Fruit fly (Drosophila melanogaster): ENCODE data around the gene Gss1.

The Gss1 gene

DNA sequence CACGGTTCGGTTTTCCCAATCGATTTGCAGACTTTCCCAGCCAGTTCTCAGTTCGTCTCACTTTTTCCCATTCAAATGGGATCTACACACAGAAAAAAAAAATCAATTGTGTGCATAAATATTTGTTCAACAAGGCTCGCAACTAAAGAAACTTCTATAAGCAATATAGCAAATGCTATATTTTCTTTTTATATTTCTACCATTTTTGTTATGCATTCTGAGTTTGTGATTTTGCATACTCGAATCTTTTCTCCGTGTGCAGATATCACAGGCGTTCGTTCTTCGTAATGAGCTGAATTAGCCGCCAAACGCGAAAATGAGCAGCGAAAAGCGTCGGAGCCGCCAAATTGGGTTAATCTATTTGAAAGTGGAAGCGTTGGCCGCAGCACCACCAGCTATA is 26.6 kb downstream of the Gss1 start (continued):
- no peak for TF ChIP-seq Ets21C (GFP tag; optimal IDR thresholded peaks at IDR 0.05)
- no peak for TF ChIP-seq CG8319 (GFP tag; optimal IDR thresholded peaks at IDR 0.05)
- TF ChIP-seq CG3032 (tag; optimal IDR thresholded peaks at IDR 0.05): no peak
- TF ChIP-seq Hr39 (GFP tag; optimal IDR thresholded peaks at IDR 0.05): no peak
- TF ChIP-seq fd85E (GFP tag; optimal IDR thresholded peaks at IDR 0.05): no peak
- TF ChIP-seq CG9139 (GFP tag; optimal IDR thresholded peaks at IDR 0.05): no peak
- TF ChIP-seq net (GFP tag; optimal IDR thresholded peaks at IDR 0.05): no peak
- TF ChIP-seq CG10631 (GFP tag; optimal IDR thresholded peaks at IDR 0.05): no peak
- TF ChIP-seq CG7368 (GFP tag; optimal IDR thresholded peaks at IDR 0.05): no peak
- TF ChIP-seq pdm3 (GFP tag; optimal IDR thresholded peaks at IDR 0.05): no peak

DNA sequence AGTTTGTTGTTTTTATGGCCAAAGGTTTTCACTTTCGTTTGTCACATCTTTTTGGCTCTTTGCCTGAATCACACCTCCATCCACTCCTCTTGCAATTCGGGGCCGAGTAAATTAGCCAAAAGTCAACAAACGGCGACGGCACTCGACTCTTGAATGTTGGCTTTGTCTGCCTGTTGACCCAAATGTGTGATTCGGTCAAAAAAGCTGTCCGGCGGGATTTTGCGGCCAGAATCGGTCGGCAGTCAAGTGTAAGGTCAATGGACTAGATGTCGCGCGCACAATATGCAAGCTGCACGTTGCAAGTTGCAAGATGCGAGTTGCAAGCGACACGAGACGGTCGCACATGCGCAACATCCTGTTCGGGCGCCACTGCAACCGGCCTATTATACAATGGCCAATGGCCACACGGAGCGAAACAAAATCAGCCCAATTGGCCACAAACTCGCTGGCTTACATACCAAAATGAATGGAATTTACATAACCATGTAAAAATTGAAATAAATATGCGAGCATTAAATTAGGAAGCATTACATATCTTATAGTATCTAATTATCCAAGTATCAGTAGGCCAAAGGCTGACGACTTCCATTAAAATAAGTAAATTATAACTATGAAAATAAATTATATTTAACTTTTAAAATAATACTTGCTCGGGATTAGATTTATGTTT is 28.4 kb downstream of the Gss1 start:
- TF ChIP-seq CG8632 (GFP tag; optimal IDR thresholded peaks at IDR 0.05) (peak; percentile 26), Eip78C (GFP tag) (peak; percentile 62), svp (GFP tag) (peak; percentile 54), Met (GFP tag; optimal IDR thresholded peaks at IDR 0.05) (no peak), CG3919 (GFP tag; optimal IDR thresholded peaks at IDR 0.05) (peak; percentile 36), CG11902 (GFP tag; optimal IDR thresholded peaks at IDR 0.05) (no peak), CG6276 (GFP tag; optimal IDR thresholded peaks at IDR 0.05) (peak; percentile 40), eg (GFP tag; IDR thresholded peaks at IDR 0.05) (no peak), CG8319 (GFP tag; optimal IDR thresholded peaks at IDR 0.05) (no peak), spab (GFP tag; optimal IDR thresholded peaks at IDR 0.05) (no peak), CG34406 (GFP tag; optimal IDR thresholded peaks at IDR 0.05) (peak; percentile 14), Smox (GFP tag; optimal IDR thresholded peaks at IDR 0.05) (no peak), Eip75B (GFP tag; optimal IDR thresholded peaks at IDR 0.05) (no peak), net (GFP tag; optimal IDR thresholded peaks at IDR 0.05) (peak; percentile 0), CG9139 (GFP tag; optimal IDR thresholded peaks at IDR 0.05) (no peak), topi (GFP tag; optimal IDR thresholded peaks at IDR 0.05) (no peak), Sox14 (GFP tag; optimal IDR thresholded peaks at IDR 0.05) (no peak), ss (GFP tag; optimal IDR thresholded peaks at IDR 0.05) (no peak), CG16779 (tag; optimal IDR thresholded peaks at IDR 0.05) (no peak), lz (GFP tag; optimal IDR thresholded peaks at IDR 0.05) (no peak), fkh (GFP tag; optimal IDR thresholded peaks at IDR 0.05) (no peak), CG6163 (GFP tag; IDR thresholded peaks at IDR 0.05) (no peak), Sox102F (GFP tag; optimal IDR thresholded peaks at IDR 0.05) (no peak), dsx (GFP tag; optimal IDR thresholded peaks at IDR 0.05; ENCODE audit: poor library complexity, severe bottlenecking) (no peak), CG6854 (GFP tag; optimal IDR thresholded peaks at IDR 0.05) (no peak), Hr38 (GFP tag; optimal IDR thresholded peaks at IDR 0.05) (no peak), pdm3 (GFP tag; optimal IDR thresholded peaks at IDR 0.05) (peak; percentile 3), CG7368 (GFP tag; optimal IDR thresholded peaks at IDR 0.05) (no peak), CG6792 (GFP tag; optimal IDR thresholded peaks at IDR 0.05) (peak; percentile 32), CG32006 (GFP tag; optimal IDR thresholded peaks at IDR 0.05) (peak; percentile 68), dac (GFP tag; optimal IDR thresholded peaks at IDR 0.05) (peak; percentile 13), CG3032 (tag; optimal IDR thresholded peaks at IDR 0.05) (no peak), fd59A (GFP tag; optimal IDR thresholded peaks at IDR 0.05) (no peak), esn (GFP tag; optimal IDR thresholded peaks at IDR 0.05) (no peak), cyc (GFP tag; optimal IDR thresholded peaks at IDR 0.05) (no peak), salr (GFP tag; optimal IDR thresholded peaks at IDR 0.05) (peak in 1 of 2 experiments; percentile 18), fd85E (GFP tag; optimal IDR thresholded peaks at IDR 0.05) (no peak), CG10631 (GFP tag; optimal IDR thresholded peaks at IDR 0.05) (peak; percentile 6), Hr39 (GFP tag; optimal IDR thresholded peaks at IDR 0.05) (no peak), CG1621 (tag; optimal IDR thresholded peaks at IDR 0.05) (no peak), Ets21C (GFP tag; optimal IDR thresholded peaks at IDR 0.05) (no peak), acj6 (GFP tag; optimal IDR thresholded peaks at IDR 0.05) (peak; percentile 24), OdsH (GFP tag; optimal IDR thresholded peaks at IDR 0.05) (peak; percentile 21), Hr4 (GFP tag; optimal IDR thresholded peaks at IDR 0.05) (peak; percentile 11), CG11294 (GFP tag; IDR thresholded peaks at IDR 0.05) (no peak), CG15336 (GFP tag; IDR thresholded peaks at IDR 0.05) (peak; percentile 47), CG10669 (GFP tag; optimal IDR thresholded peaks at IDR 0.05) (no peak), CG11762 (GFP tag; optimal IDR thresholded peaks at IDR 0.05; ENCODE audit: insufficient read depth) (no peak)
